Fruit fly (Drosophila melanogaster) whole organism, wandering third instar larva: ENCODE data around the gene Pss.
A peak's percentile ranks its signal among the peaks of the same experiment; 100 is the strongest.

Experiments
- OdsH ChIP-seq: fragments of 200-800 bp; sonication (Bioruptor generic); optimal IDR thresholded peaks from 2 replicates; lab custom pipeline; 2016; ENCODE audit warnings: missing biosample characterization, mild to moderate bottlenecking, missing genetic modification characterization
- Rel ChIP-seq, 2 experiments: fragments of 200-800 bp; sonication (Bioruptor generic) in 1 of 2; optimal IDR thresholded peaks; 2 replicates in 1 of 2; 3 replicates in 1 of 2; lab custom pipeline; 2016 to 2019; ENCODE audit warnings: mild to moderate bottlenecking in 2 of 2, missing biosample characterization in 2 of 2, missing genetic modification characterization in 2 of 2, moderate library complexity in 1 of 2
- br ChIP-seq: fragments of 200-800 bp; sonication (Bioruptor generic); optimal IDR thresholded peaks from 2 replicates; lab custom pipeline; 2016; ENCODE audit warnings: missing biosample characterization, missing genetic modification characterization
- dl ChIP-seq, 2 experiments: fragments of 175-275, 200-275 bp in 1 of 2; fragments of 200-275 bp in 1 of 2; sonication (Bioruptor generic); optimal IDR thresholded peaks; lab custom pipeline; 2018; ENCODE audit warnings: mild to moderate bottlenecking in 2 of 2, missing biosample characterization in 2 of 2, missing genetic modification characterization in 2 of 2, moderate library complexity in 2 of 2; ENCODE audit not compliant: partially characterized antibody in 2 of 2, insufficient read depth in 1 of 2
- h ChIP-seq: fragments of 200-800 bp; sonication (Bioruptor generic); optimal IDR thresholded peaks from 3 replicates; lab custom pipeline; 2016; ENCODE audit warnings: missing biosample characterization, mild to moderate bottlenecking, missing genetic modification characterization
- psq ChIP-seq: fragments of 200-800 bp; sonication (Bioruptor generic); optimal IDR thresholded peaks from 3 replicates; lab custom pipeline; 2017; ENCODE audit warnings: missing biosample characterization, mild to moderate bottlenecking, missing genetic modification characterization, moderate library complexity

- TF ChIP-seq OdsH (GFP tag; lab: Kevin White, UChicago) (no peak), Rel (GFP tag; optimal IDR thresholded peaks at IDR 0.05; lab: Kevin White, UChicago) (no peak), Rel (tag; optimal IDR thresholded peaks at IDR 0.05; lab: Kevin White, UChicago) (peak; percentile 46), br (peak; percentile 17), h (GFP tag; lab: Kevin White, UChicago) (no peak), psq (peak; percentile 98), dl (GFP tag; optimal IDR thresholded peaks at IDR 0.05; lab: Kevin White, UChicago; ENCODE audit: insufficient read depth in 1 of 2, partially characterized antibody in 2 of 2) (peak in 1 of 2 experiments; percentile 21)
These were observed 7.0 kb downstream of the Pss start, which contains the start of gene BNIP3 for dm6 chr3L:20518805-20519503.
